Worm (Caenorhabditis elegans): Measurements from ENCODE around the gene clu-1.

- TF ChIP-seq pbrm-1 (GFP tag; IDR thresholded peaks at IDR 0.05) (no peak), zfh-2 (GFP tag; conservative IDR thresholded peaks at IDR 0.05) (no peak), snpc-4 (GFP tag; optimal IDR thresholded peaks at IDR 0.05) (no peak), snpc-4 (tag; optimal IDR thresholded peaks at IDR 0.05) (no peak), rec-8 (tag; optimal IDR thresholded peaks at IDR 0.05) (no peak), lin-40 (tag; optimal IDR thresholded peaks at IDR 0.05) (no peak), lir-1 (GFP tag; conservative IDR thresholded peaks at IDR 0.05) (no peak)
Measured at ce11 chrIII:9563235-9563634, 42.0 kb upstream of the clu-1 start, which contains the start of gene C48B4.9.

Data from whole organism, young adult.